Worm (Caenorhabditis elegans): Measurements from ENCODE around the gene T28D9.11.

DNA sequence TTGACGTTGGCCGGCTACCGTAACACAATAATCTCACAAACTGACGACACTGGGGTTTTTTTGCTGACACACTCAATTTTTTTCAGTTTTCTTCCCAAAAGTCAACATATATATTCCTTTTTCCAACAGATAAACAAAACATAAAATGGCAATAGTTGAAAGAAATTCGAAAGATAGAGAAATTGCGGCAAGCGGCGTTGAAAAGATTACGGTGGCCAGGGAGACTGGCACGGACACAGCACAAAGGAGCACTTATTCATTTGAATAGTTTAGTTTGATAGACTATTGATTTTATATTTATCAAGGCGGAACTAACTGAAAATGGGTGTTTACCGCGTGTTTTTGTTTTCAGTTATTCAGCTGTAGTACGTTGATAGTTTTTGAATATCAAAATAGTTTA lies 29.5 kb upstream of the T28D9.11 start, which contains the start of gene toe-2:
- TF ChIP-seq nhr-42 (GFP tag; IDR thresholded peaks at IDR 0.05) (no peak), nhr-111 (GFP tag; optimal IDR thresholded peaks at IDR 0.05) (no peak)
